Worm (Caenorhabditis elegans) whole organism, L2 larva: ENCODE results near the gene T01D3.3.

ENCODE experiments used
- ama-1 ChIP-seq: fragments of 150-350 bp; optimal IDR thresholded peaks from 2 replicates; lab custom pipeline; 2018; ENCODE audit warnings: inconsistent platforms
- blmp-1 ChIP-seq: sonication (generic microtip); optimal IDR thresholded peaks from 2 replicates; lab custom pipeline; 2017; ENCODE audit warnings: missing genetic modification characterization, mild to moderate bottlenecking, missing compliant biosample characterization, antibody characterized with exemption, moderate library complexity; ENCODE audit not compliant: insufficient read depth
- lin-39 ChIP-seq: fragments of 150-350 bp; optimal IDR thresholded peaks from 2 replicates; lab custom pipeline; 2014; ENCODE audit warnings: missing biosample characterization, missing genetic modification reagents, missing genetic modification characterization
- nhr-6 ChIP-seq: fragments of 150-350 bp; optimal IDR thresholded peaks from 2 replicates; lab custom pipeline; 2014; ENCODE audit warnings: missing biosample characterization, missing genetic modification characterization
- skn-1 ChIP-seq: sonication (generic microtip); optimal IDR thresholded peaks from 2 replicates; lab custom pipeline; 2017; ENCODE audit warnings: missing biosample characterization, missing genetic modification characterization
- sma-9 ChIP-seq, 2 experiments: fragments of 150-350 bp in 1 of 2; sonication (generic microtip) in 1 of 2; optimal IDR thresholded peaks; 2 replicates each; lab custom pipeline; 2014 to 2016; ENCODE audit warnings: missing genetic modification characterization in 2 of 2, mild to moderate bottlenecking in 1 of 2, missing biosample characterization in 1 of 2, missing compliant biosample characterization in 1 of 2, missing genetic modification reagents in 1 of 2, moderate library complexity in 1 of 2
- unc-62 ChIP-seq: fragments of 150-350 bp; optimal IDR thresholded peaks from 2 replicates; lab custom pipeline; 2014; ENCODE audit warnings: missing biosample characterization, missing genetic modification reagents, missing genetic modification characterization

DNA sequence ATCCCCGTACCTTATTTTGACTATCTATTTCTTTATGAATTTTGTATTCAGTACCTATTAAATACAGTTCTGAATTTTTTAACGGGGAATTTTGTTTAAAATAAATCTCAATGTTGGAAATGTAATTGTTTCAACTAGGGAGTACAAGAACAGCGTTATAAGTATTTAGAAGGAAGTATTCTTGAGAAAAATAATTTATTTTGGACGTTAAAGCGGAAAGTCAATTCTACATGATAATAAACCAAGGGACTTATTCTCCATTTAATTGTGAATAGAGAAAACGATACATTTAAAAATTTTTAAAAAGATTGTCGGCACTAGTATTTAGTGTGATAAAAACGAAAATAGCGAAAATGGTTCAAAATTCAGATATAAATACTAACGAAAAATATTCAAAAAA lies 34.9 kb upstream of the T01D3.3 start:
- TF ChIP-seq skn-1 (tag; lab: Kevin White, UChicago) (no peak), sma-9 (GFP tag; optimal IDR thresholded peaks at IDR 0.05; lab: Kevin White, UChicago) (no peak), sma-9 (tag; optimal IDR thresholded peaks at IDR 0.05; lab: Kevin White, UChicago) (no peak), ama-1 (lab: Kevin White, UChicago) (no peak), nhr-6 (tag; lab: Kevin White, UChicago) (no peak), lin-39 (no peak), unc-62 (no peak), blmp-1 (tag; lab: Kevin White, UChicago) (no peak)
